Worm (Caenorhabditis elegans) whole organism, young adult: ENCODE measurements around the gene amt-4.

Experiments
- C06A6.2 ChIP-seq: fragments of 200-800 bp; sonication (Bioruptor generic); conservative IDR thresholded peaks from 2 replicates; pipeline ENCODE4 v1.3.6; 2022; ENCODE audit warnings: missing genetic modification characterization, missing compliant biosample characterization
- F33H1.4 ChIP-seq: fragments of 200-800 bp; sonication (Bioruptor generic); IDR thresholded peaks from 2 replicates; pipeline ENCODE4 v1.3.6; 2022; ENCODE audit warnings: missing genetic modification reagents, missing genetic modification characterization, missing compliant biosample characterization
- F39B2.1 ChIP-seq: fragments of 200-800 bp; sonication (Bioruptor generic); IDR thresholded peaks from 2 replicates; pipeline ENCODE4 v1.3.6; 2022; ENCODE audit warnings: missing genetic modification reagents, missing genetic modification characterization, missing compliant biosample characterization
- ceh-58 ChIP-seq: fragments of 200-800 bp; sonication (Bioruptor generic); IDR thresholded peaks from 2 replicates; pipeline ENCODE4 v1.3.6; 2022; ENCODE audit warnings: missing genetic modification characterization, missing compliant biosample characterization
- egrh-3 ChIP-seq: fragments of 200-800 bp; sonication (Bioruptor generic); IDR thresholded peaks from 2 replicates; pipeline ENCODE4 v1.3.6; 2022; ENCODE audit warnings: missing genetic modification reagents, missing genetic modification characterization, missing compliant biosample characterization
- mes-4 ChIP-seq: sonication (generic microtip); optimal IDR thresholded peaks from 2 replicates; lab custom pipeline; 2016; ENCODE audit warnings: missing genotype, missing genetic modification characterization, missing compliant biosample characterization
- sptf-2 ChIP-seq: fragments of 200-800 bp; sonication (Bioruptor generic); optimal IDR thresholded peaks from 2 replicates; lab custom pipeline; 2018; ENCODE audit warnings: mild to moderate bottlenecking, missing genetic modification characterization, missing compliant biosample characterization
- ztf-6 ChIP-seq: fragments of 200-800 bp; sonication (Bioruptor generic); IDR thresholded peaks from 2 replicates; pipeline ENCODE4 v1.3.6; 2022; ENCODE audit warnings: missing genetic modification reagents, missing genetic modification characterization, missing compliant biosample characterization

DNA sequence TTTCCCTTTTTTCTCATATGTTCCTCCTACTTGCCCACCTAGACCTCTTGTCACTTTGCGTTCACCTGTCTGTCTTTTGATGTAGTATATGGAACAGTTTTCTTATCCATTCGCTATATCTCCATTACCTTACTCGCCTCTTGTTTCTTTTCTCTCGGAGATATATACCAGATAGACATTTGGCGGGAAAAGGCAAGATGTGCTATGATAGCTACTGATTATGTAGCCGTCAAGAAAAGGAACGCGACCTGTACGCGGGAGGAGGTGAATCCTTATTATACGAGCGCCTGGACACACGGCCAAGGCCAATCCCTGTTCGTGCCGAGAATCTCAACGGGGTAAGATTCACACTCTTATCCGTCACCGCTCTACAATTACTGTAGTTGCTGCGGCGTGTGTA lies 12.1 kb upstream of the amt-4 start:
- TF ChIP-seq F33H1.4 (no peak), ztf-6 (GFP tag; lab: Robert Waterston, UW) (no peak), ceh-58 (GFP tag; lab: Robert Waterston, UW) (no peak), egrh-3 (GFP tag; lab: Robert Waterston, UW) (no peak), sptf-2 (GFP tag; lab: Kevin White, UChicago) (no peak), C06A6.2 (no peak), mes-4 (no peak), F39B2.1 (GFP tag; lab: Robert Waterston, UW) (no peak)
